Fruit fly (Drosophila melanogaster) whole organism, embryonic: ENCODE data around the gene Dap160.

Experiments
- BEAF-32 ChIP-seq: fragments of 200-800 bp; sonication (Bioruptor generic); optimal IDR thresholded peaks from 3 replicates; lab custom pipeline; 2017; ENCODE audit warnings: missing biosample characterization, missing genetic modification characterization, mild to moderate bottlenecking, moderate library complexity, missing genetic modification reagents
- CG10654 ChIP-seq: fragments of 200-800 bp; sonication (Bioruptor generic); optimal IDR thresholded peaks from 2 replicates; lab custom pipeline; 2016; ENCODE audit warnings: missing biosample characterization, missing genetic modification characterization
- CG11560 ChIP-seq: fragments of 200-800 bp; sonication (Bioruptor generic); IDR thresholded peaks from 3 replicates; pipeline ENCODE4 v1.3.6; 2022; ENCODE audit warnings: missing biosample characterization, missing genetic modification characterization
- CG12659 ChIP-seq: fragments of 200-800 bp; sonication (Bioruptor generic); optimal IDR thresholded peaks from 3 replicates; lab custom pipeline; 2017; ENCODE audit warnings: mild to moderate bottlenecking, missing biosample characterization, missing genetic modification reagents, missing genetic modification characterization
- CG13424 ChIP-seq: fragments of 200-800 bp; sonication (Bioruptor generic); optimal IDR thresholded peaks from 2 replicates; lab custom pipeline; 2019; ENCODE audit warnings: missing biosample characterization, mild to moderate bottlenecking, missing genetic modification characterization, moderate library complexity
- CG14710 ChIP-seq: fragments of 200-800 bp; sonication (Bioruptor generic); optimal IDR thresholded peaks from 3 replicates; lab custom pipeline; 2019; ENCODE audit warnings: missing biosample characterization, mild to moderate bottlenecking, missing genetic modification characterization, moderate library complexity
- CG15514 ChIP-seq: fragments of 200-800 bp; sonication (Bioruptor generic); optimal IDR thresholded peaks from 3 replicates; lab custom pipeline; 2017; ENCODE audit warnings: missing biosample characterization, missing genetic modification characterization, mild to moderate bottlenecking, moderate library complexity, missing genetic modification reagents
- CG17802 ChIP-seq: fragments of 200-800 bp; sonication (Bioruptor generic); optimal IDR thresholded peaks from 2 replicates; lab custom pipeline; 2018; ENCODE audit warnings: missing biosample characterization, mild to moderate bottlenecking, missing genetic modification characterization, moderate library complexity
- CG1792 ChIP-seq: fragments of 200-800 bp; sonication (Bioruptor generic); optimal IDR thresholded peaks from 2 replicates; lab custom pipeline; 2016; ENCODE audit warnings: missing biosample characterization, missing genetic modification characterization
- CG1832 ChIP-seq: fragments of 200-800 bp; sonication (Bioruptor generic); optimal IDR thresholded peaks from 2 replicates; lab custom pipeline; 2017; ENCODE audit warnings: missing biosample characterization, mild to moderate bottlenecking, missing genetic modification characterization, inconsistent platforms
- CG18619 ChIP-seq: fragments of 200-800 bp; sonication (Bioruptor generic); optimal IDR thresholded peaks from 3 replicates; lab custom pipeline; 2017; ENCODE audit warnings: missing biosample characterization, mild to moderate bottlenecking, missing genetic modification characterization
- CG2712 ChIP-seq: fragments of 200-800 bp; optimal IDR thresholded peaks from 3 replicates; lab custom pipeline; 2019; ENCODE audit warnings: missing biosample characterization, mild to moderate bottlenecking, missing genetic modification characterization, moderate library complexity
- CG3847 ChIP-seq: fragments of 200-800 bp; sonication (Bioruptor generic); IDR thresholded peaks from 2 replicates; pipeline ENCODE4 v1.3.6; 2022; ENCODE audit warnings: missing biosample characterization, missing genetic modification characterization
- CG43689 ChIP-seq: fragments of 200-800 bp; sonication (Bioruptor generic); IDR thresholded peaks from 2 replicates; pipeline ENCODE4 v1.3.6; 2022; ENCODE audit warnings: missing biosample characterization, missing genetic modification characterization
- CG6813 ChIP-seq: fragments of 200-800 bp; sonication (Bioruptor generic); optimal IDR thresholded peaks from 2 replicates; lab custom pipeline; 2017; ENCODE audit warnings: missing biosample characterization, missing genetic modification characterization, mild to moderate bottlenecking, moderate library complexity, missing genetic modification reagents
- CG8924 ChIP-seq: fragments of 200-800 bp; optimal IDR thresholded peaks from 3 replicates; lab custom pipeline; 2019; ENCODE audit warnings: missing biosample characterization, mild to moderate bottlenecking, missing genetic modification characterization, moderate library complexity
- CG9876 ChIP-seq: fragments of 200-800 bp; sonication (Bioruptor generic); optimal IDR thresholded peaks from 2 replicates; lab custom pipeline; 2016; ENCODE audit warnings: missing biosample characterization, missing genetic modification characterization
- Dad ChIP-seq: fragments of 200-800 bp; sonication (Bioruptor generic); optimal IDR thresholded peaks from 3 replicates; lab custom pipeline; 2016; ENCODE audit warnings: missing biosample characterization, missing genetic modification characterization
- Dip2 ChIP-seq: fragments of 200-800 bp; sonication (Bioruptor generic); IDR thresholded peaks from 2 replicates; pipeline ENCODE4 v1.3.6; 2022; ENCODE audit warnings: missing biosample characterization, missing genetic modification characterization
- Dref ChIP-seq: fragments of 200-800 bp; sonication (Bioruptor generic); IDR thresholded peaks from 2 replicates; pipeline ENCODE4 v1.3.6; 2022; ENCODE audit warnings: missing biosample characterization, missing genetic modification characterization
- Fer1 ChIP-seq: fragments of 200-800 bp; sonication (Bioruptor generic); optimal IDR thresholded peaks from 2 replicates; lab custom pipeline; 2017; ENCODE audit warnings: missing biosample characterization, mild to moderate bottlenecking, missing genetic modification characterization
- HmgD ChIP-seq: fragments of 200-800 bp; sonication (Bioruptor generic); optimal IDR thresholded peaks from 3 replicates; lab custom pipeline; 2016; ENCODE audit warnings: missing biosample characterization, missing genetic modification characterization
- Lhr ChIP-seq: fragments of 200-800 bp; sonication (Bioruptor generic); optimal IDR thresholded peaks from 3 replicates; lab custom pipeline; 2017; ENCODE audit warnings: mild to moderate bottlenecking, missing biosample characterization, missing genetic modification reagents, missing genetic modification characterization
- Mrtf ChIP-seq: fragments of 200-800 bp; sonication (Bioruptor generic); IDR thresholded peaks from 3 replicates; pipeline ENCODE4 v1.3.6; 2022; ENCODE audit warnings: missing biosample characterization, missing genetic modification characterization
- Neu2 ChIP-seq: fragments of 200-800 bp; sonication (Bioruptor generic); optimal IDR thresholded peaks from 3 replicates; lab custom pipeline; 2016; ENCODE audit warnings: missing biosample characterization, missing genetic modification characterization, borderline replicate concordance
- Rfx ChIP-seq: fragments of 200-800 bp; sonication (Bioruptor generic); IDR thresholded peaks from 2 replicates; pipeline ENCODE4 v1.3.6; 2022; ENCODE audit warnings: missing biosample characterization, missing genetic modification characterization
- Ssrp ChIP-seq: fragments of 200-800 bp; sonication (Bioruptor generic); optimal IDR thresholded peaks from 2 replicates; lab custom pipeline; 2018; ENCODE audit warnings: missing biosample characterization, mild to moderate bottlenecking, missing genetic modification characterization, moderate library complexity
- Taf1 ChIP-seq: fragments of 200-800 bp; sonication (Bioruptor generic); IDR thresholded peaks from 2 replicates; pipeline ENCODE4 v1.3.6; 2022; ENCODE audit warnings: missing biosample characterization, missing genetic modification characterization
- Tbp ChIP-seq: fragments of >200 bp; optimal IDR thresholded peaks from 2 replicates; lab custom pipeline; 2018; ENCODE audit warnings: missing biosample characterization, missing genetic modification characterization
- Xbp1 ChIP-seq: fragments of 200-800 bp; sonication (Bioruptor generic); optimal IDR thresholded peaks from 3 replicates; lab custom pipeline; 2016; ENCODE audit warnings: missing biosample characterization, mild to moderate bottlenecking, missing genetic modification characterization
- da ChIP-seq: fragments of 200-800 bp; sonication (Bioruptor generic); optimal IDR thresholded peaks from 2 replicates; lab custom pipeline; 2016; ENCODE audit warnings: missing biosample characterization, missing genetic modification characterization
- dm ChIP-seq: fragments of 200-800 bp; sonication (Bioruptor generic); optimal IDR thresholded peaks from 3 replicates; lab custom pipeline; 2016; ENCODE audit warnings: missing biosample characterization, missing genetic modification characterization
- dysf ChIP-seq: fragments of 200-800 bp; sonication (Bioruptor generic); IDR thresholded peaks from 3 replicates; pipeline ENCODE4 v1.3.6; 2022; ENCODE audit warnings: missing biosample characterization, missing genetic modification characterization
- fd102C ChIP-seq: fragments of 200-800 bp; sonication (Bioruptor generic); optimal IDR thresholded peaks from 2 replicates; lab custom pipeline; 2018; ENCODE audit warnings: missing biosample characterization, mild to moderate bottlenecking, missing genetic modification characterization, moderate library complexity
- fru ChIP-seq: fragments of >200 bp; optimal IDR thresholded peaks from 2 replicates; lab custom pipeline; 2017
- gce ChIP-seq: fragments of 200-800 bp; sonication (Bioruptor generic); IDR thresholded peaks from 3 replicates; pipeline ENCODE4 v1.3.6; 2022; ENCODE audit warnings: missing biosample characterization, missing genetic modification characterization
- gsb-n ChIP-seq: fragments of 200-800 bp; sonication (Bioruptor generic); optimal IDR thresholded peaks from 3 replicates; lab custom pipeline; 2018; ENCODE audit warnings: missing biosample characterization, mild to moderate bottlenecking, missing genetic modification characterization
- jing ChIP-seq: fragments of 200-800 bp; sonication (Bioruptor generic); optimal IDR thresholded peaks from 2 replicates; lab custom pipeline; 2018; ENCODE audit warnings: missing biosample characterization, mild to moderate bottlenecking, missing genetic modification characterization
- luna ChIP-seq: fragments of 200-800 bp; sonication (Bioruptor generic); optimal IDR thresholded peaks from 2 replicates; lab custom pipeline; 2016; ENCODE audit warnings: missing biosample characterization, missing genetic modification characterization
- nerfin-2 ChIP-seq: fragments of 200-800 bp; sonication (Bioruptor generic); IDR thresholded peaks from 2 replicates; pipeline ENCODE4 v1.3.6; 2022; ENCODE audit warnings: missing biosample characterization, missing genetic modification characterization; ENCODE audit not compliant: partially characterized antibody
- oc ChIP-seq: fragments of 200-800 bp; sonication (Bioruptor generic); optimal IDR thresholded peaks from 2 replicates; lab custom pipeline; 2018; ENCODE audit warnings: missing biosample characterization, mild to moderate bottlenecking, missing genetic modification characterization, moderate library complexity
- p53 ChIP-seq: fragments of 200-800 bp; sonication (Bioruptor generic); optimal IDR thresholded peaks from 2 replicates; lab custom pipeline; 2016; ENCODE audit warnings: missing biosample characterization, missing genetic modification characterization
- pita ChIP-seq: fragments of 200-800 bp; sonication (Bioruptor generic); optimal IDR thresholded peaks from 2 replicates; lab custom pipeline; 2017; ENCODE audit warnings: missing biosample characterization, mild to moderate bottlenecking, missing genetic modification characterization
- scrt ChIP-seq: fragments of 200-800 bp; sonication (Bioruptor generic); optimal IDR thresholded peaks from 2 replicates; lab custom pipeline; 2018; ENCODE audit warnings: missing biosample characterization, mild to moderate bottlenecking, missing genetic modification characterization, moderate library complexity
- sisA ChIP-seq: fragments of 200-800 bp; sonication (Bioruptor generic); IDR thresholded peaks from 2 replicates; pipeline ENCODE4 v1.3.6; 2022; ENCODE audit warnings: missing biosample characterization, missing genetic modification characterization
- sr ChIP-seq: fragments of 200-800 bp; sonication (Bioruptor generic); IDR thresholded peaks from 3 replicates; pipeline ENCODE4 v1.3.6; 2022; ENCODE audit warnings: missing biosample characterization, missing genetic modification characterization
- unc-4 ChIP-seq: fragments of 200-800 bp; sonication (Bioruptor generic); IDR thresholded peaks from 2 replicates; pipeline ENCODE4 v1.3.6; 2022; ENCODE audit warnings: missing biosample characterization, missing genetic modification characterization; ENCODE audit not compliant: partially characterized antibody
- vnd ChIP-seq: fragments of 200-800 bp; sonication (Bioruptor generic); IDR thresholded peaks from 3 replicates; pipeline ENCODE4 v1.3.6; 2022; ENCODE audit warnings: missing biosample characterization, missing genetic modification characterization; ENCODE audit not compliant: partially characterized antibody
- z ChIP-seq: fragments of 200-800 bp; sonication (Bioruptor generic); IDR thresholded peaks from 3 replicates; pipeline ENCODE4 v1.3.6; 2022; ENCODE audit warnings: missing biosample characterization, missing genetic modification characterization

Gene Dap160

DNA sequence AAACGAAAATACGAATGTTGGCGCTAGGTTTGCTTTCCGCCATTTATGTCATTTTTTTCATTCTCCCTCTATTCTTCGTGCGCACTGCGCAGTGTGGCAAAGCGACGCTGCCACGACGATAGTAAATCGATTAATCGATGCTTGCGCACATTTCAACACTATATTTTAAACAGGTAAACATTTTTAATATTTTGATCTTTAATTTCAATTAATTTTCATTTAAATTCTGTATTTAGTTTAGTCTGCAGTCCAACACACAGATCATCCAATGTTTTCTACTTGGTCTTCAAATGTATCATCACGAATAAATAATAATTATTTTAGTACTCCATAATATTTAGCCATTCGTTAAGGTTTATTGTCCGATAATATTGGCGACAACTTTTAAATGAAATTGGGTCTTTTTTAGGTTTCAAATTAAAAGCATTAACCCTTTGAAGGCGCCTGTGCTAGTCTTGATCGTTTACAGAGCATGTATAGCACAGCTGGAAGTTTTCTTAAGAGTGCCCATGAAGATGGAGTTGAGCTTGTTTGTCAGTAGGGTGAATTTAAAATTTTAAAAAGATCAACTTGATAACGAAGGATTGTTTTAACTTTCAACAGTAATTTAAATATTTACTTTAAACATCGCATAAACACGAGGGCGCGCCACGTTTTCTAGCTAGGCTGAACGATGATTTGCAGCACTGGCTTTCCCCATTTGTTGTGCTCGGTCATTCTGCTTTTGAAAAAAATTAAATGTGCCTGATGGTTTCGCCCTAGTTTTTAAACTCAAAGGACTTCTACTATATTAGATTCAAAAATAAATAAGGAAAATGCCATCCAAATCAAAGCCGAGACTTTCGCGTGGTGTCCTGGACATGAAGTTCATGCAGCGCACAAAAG lies 14.3 kb upstream of the Dap160 start, which contains the start of the genes Mpp6 and E2f2 (continued):
- TF ChIP-seq CG9876 (GFP tag; lab: Kevin White, UChicago) = no peak
- no peak for TF ChIP-seq Ssrp (tag; lab: Kevin White, UChicago)
- TF ChIP-seq BEAF-32 (GFP tag; lab: Kevin White, UChicago) = peak; percentile 86
- TF ChIP-seq luna (GFP tag; lab: Kevin White, UChicago) = no peak
- no peak for TF ChIP-seq CG43689 (GFP tag; lab: Robert Waterston, UW)
- TF ChIP-seq CG12659 (GFP tag; lab: Kevin White, UChicago) = peak; percentile 64
- no peak for TF ChIP-seq fd102C
- TF ChIP-seq CG10654 = no peak
- no peak for TF ChIP-seq p53 (GFP tag; lab: Kevin White, UChicago)
- TF ChIP-seq Mrtf = no peak
- peak; percentile 55 for TF ChIP-seq CG15514
- TF ChIP-seq CG8924 (tag; lab: Kevin White, UChicago) = peak; percentile 13
- TF ChIP-seq CG18619 (GFP tag; lab: Kevin White, UChicago) = peak; percentile 36
- peak; percentile 75 for TF ChIP-seq dm (GFP tag; lab: Kevin White, UChicago)
- peak; percentile 79 for TF ChIP-seq unc-4 (GFP tag; lab: Robert Waterston, UW)
- peak; percentile 82 for TF ChIP-seq CG3847 (GFP tag; lab: Robert Waterston, UW)
- no peak for TF ChIP-seq Neu2
- TF ChIP-seq sr (GFP tag; lab: Robert Waterston, UW) = no peak
- TF ChIP-seq nerfin-2 (GFP tag; lab: Robert Waterston, UW) = peak; percentile 71
- no peak for TF ChIP-seq pita (GFP tag; lab: Kevin White, UChicago)
- TF ChIP-seq Rfx (GFP tag; lab: Robert Waterston, UW) = peak; percentile 86
- TF ChIP-seq Dad (GFP tag; lab: Kevin White, UChicago) = peak; percentile 1
- no peak for TF ChIP-seq oc (tag; lab: Kevin White, UChicago)
- peak; percentile 38 for TF ChIP-seq sisA (GFP tag; lab: Robert Waterston, UW)
- TF ChIP-seq Dref (GFP tag; lab: Robert Waterston, UW) = peak; percentile 87
- TF ChIP-seq CG14710 (tag; lab: Kevin White, UChicago) = peak; percentile 56
- no peak for TF ChIP-seq gce
- TF ChIP-seq Xbp1 (GFP tag; lab: Kevin White, UChicago) = peak; percentile 22
- peak; percentile 7 for TF ChIP-seq Lhr (GFP tag; lab: Kevin White, UChicago)
- TF ChIP-seq z (GFP tag; lab: Robert Waterston, UW) = no peak
- no peak for TF ChIP-seq CG1792 (GFP tag; lab: Kevin White, UChicago)
- TF ChIP-seq Dip2 (GFP tag; lab: Robert Waterston, UW) = no peak
- TF ChIP-seq fru = no peak
- TF ChIP-seq HmgD (GFP tag; lab: Kevin White, UChicago) = no peak
- no peak for TF ChIP-seq da (GFP tag; lab: Kevin White, UChicago)
- TF ChIP-seq CG1832 (GFP tag; lab: Kevin White, UChicago) = no peak
- TF ChIP-seq vnd = peak; percentile 79
- no peak for TF ChIP-seq gsb-n (tag; lab: Kevin White, UChicago)
- no peak for TF ChIP-seq scrt (GFP tag; lab: Kevin White, UChicago)
- no peak for TF ChIP-seq CG13424 (tag; lab: Kevin White, UChicago)
- TF ChIP-seq Fer1 (GFP tag; lab: Kevin White, UChicago) = peak; percentile 21
- TF ChIP-seq Taf1 (GFP tag; lab: Robert Waterston, UW) = no peak
- TF ChIP-seq CG17802 (tag; lab: Kevin White, UChicago) = no peak
- no peak for TF ChIP-seq jing (GFP tag; lab: Kevin White, UChicago)
- TF ChIP-seq CG11560 = peak; percentile 49; the same call in 1 of the 3 replicates
- no peak for TF ChIP-seq CG6813 (GFP tag; lab: Kevin White, UChicago)
- peak; percentile 13 for TF ChIP-seq CG2712 (tag; lab: Kevin White, UChicago)
- peak; percentile 29; the same call in 1 of the 3 replicates for TF ChIP-seq dysf (GFP tag; lab: Robert Waterston, UW)
- TF ChIP-seq Tbp (GFP tag; lab: Kevin White, UChicago) = peak; percentile 1
